Fruit fly (Drosophila melanogaster) whole organism, prepupa: ENCODE results near the gene CG7239.

Experiments used
- Blimp-1 ChIP-seq: fragments of 200-800 bp; sonication (Bioruptor generic); optimal IDR thresholded peaks from 3 replicates; lab custom pipeline; 2017; ENCODE audit warnings: missing biosample characterization, missing genetic modification characterization, mild to moderate bottlenecking, moderate library complexity, missing genetic modification reagents
- CG10631 ChIP-seq: fragments of 200-800 bp; sonication (Bioruptor generic); optimal IDR thresholded peaks from 2 replicates; lab custom pipeline; 2016; ENCODE audit warnings: missing biosample characterization, missing genetic modification characterization
- CG10669 ChIP-seq: fragments of 200-800 bp; sonication (Bioruptor generic); optimal IDR thresholded peaks from 3 replicates; lab custom pipeline; 2018; ENCODE audit warnings: missing biosample characterization, mild to moderate bottlenecking, missing genetic modification characterization, moderate library complexity
- CG11294 ChIP-seq: fragments of 200-800 bp; sonication (Bioruptor generic); IDR thresholded peaks from 2 replicates; pipeline ENCODE4 v1.3.6; 2022; ENCODE audit warnings: missing biosample characterization, missing genetic modification characterization
- CG11762 ChIP-seq: fragments of 200-800 bp; sonication (Bioruptor generic); optimal IDR thresholded peaks from 3 replicates; lab custom pipeline; 2016; ENCODE audit warnings: missing biosample characterization, missing genetic modification characterization; ENCODE audit not compliant: insufficient read depth
- CG11902 ChIP-seq: fragments of 200-800 bp; sonication (Bioruptor generic); optimal IDR thresholded peaks from 3 replicates; lab custom pipeline; 2016; ENCODE audit warnings: missing biosample characterization, missing genetic modification characterization
- CG15336 ChIP-seq: fragments of 200-800 bp; sonication (Bioruptor generic); IDR thresholded peaks from 2 replicates; pipeline ENCODE4 v1.3.6; 2022; ENCODE audit warnings: missing biosample characterization, missing genetic modification characterization
- CG1621 ChIP-seq: fragments of 200-800 bp; sonication (Bioruptor generic); optimal IDR thresholded peaks from 3 replicates; lab custom pipeline; 2018; ENCODE audit warnings: missing biosample characterization, mild to moderate bottlenecking, missing genetic modification characterization
- CG16779 ChIP-seq: fragments of 200-800 bp; sonication (Bioruptor generic); optimal IDR thresholded peaks from 3 replicates; lab custom pipeline; 2017; ENCODE audit warnings: missing biosample characterization, mild to moderate bottlenecking, missing genetic modification characterization
- CG3032 ChIP-seq: fragments of 200-800 bp; optimal IDR thresholded peaks from 2 replicates; lab custom pipeline; 2019; ENCODE audit warnings: missing biosample characterization, mild to moderate bottlenecking, missing genetic modification characterization, moderate library complexity
- CG31627 ChIP-seq: fragments of 200-800 bp; sonication (Bioruptor generic); optimal IDR thresholded peaks from 3 replicates; lab custom pipeline; 2016; ENCODE audit warnings: missing biosample characterization, missing genetic modification characterization
- CG34406 ChIP-seq: fragments of 200-800 bp; sonication (Bioruptor generic); optimal IDR thresholded peaks from 3 replicates; lab custom pipeline; 2016; ENCODE audit warnings: missing biosample characterization, missing genetic modification characterization
- CG3919 ChIP-seq: fragments of 200-800 bp; sonication (Bioruptor generic); optimal IDR thresholded peaks from 3 replicates; lab custom pipeline; 2016; ENCODE audit warnings: missing biosample characterization, missing genetic modification characterization
- CG6163 ChIP-seq: fragments of 200-800 bp; sonication (Bioruptor generic); IDR thresholded peaks from 3 replicates; pipeline ENCODE4 v1.3.6; 2022; ENCODE audit warnings: missing biosample characterization, missing genetic modification characterization
- CG6276 ChIP-seq: fragments of 200-800 bp; sonication (Bioruptor generic); optimal IDR thresholded peaks from 2 replicates; lab custom pipeline; 2017; ENCODE audit warnings: missing biosample characterization, mild to moderate bottlenecking, missing genetic modification characterization
- CG6792 ChIP-seq: fragments of 200-800 bp; sonication (Bioruptor generic); optimal IDR thresholded peaks from 3 replicates; lab custom pipeline; 2016; ENCODE audit warnings: missing biosample characterization, missing genetic modification characterization
- CG6808 ChIP-seq: fragments of 200-800 bp; sonication (Bioruptor generic); optimal IDR thresholded peaks from 3 replicates; lab custom pipeline; 2017; ENCODE audit warnings: missing biosample characterization, missing genetic modification characterization, mild to moderate bottlenecking, moderate library complexity, missing genetic modification reagents
- CG6854 ChIP-seq: fragments of 200-800 bp; sonication (Bioruptor generic); optimal IDR thresholded peaks from 2 replicates; lab custom pipeline; 2017; ENCODE audit warnings: missing biosample characterization, mild to moderate bottlenecking, missing genetic modification characterization
- CG7368 ChIP-seq: fragments of 200-800 bp; sonication (Bioruptor generic); optimal IDR thresholded peaks from 3 replicates; lab custom pipeline; 2016; ENCODE audit warnings: missing biosample characterization, missing genetic modification characterization
- CG8119 ChIP-seq: fragments of 200-800 bp; sonication (Bioruptor generic); IDR thresholded peaks from 3 replicates; pipeline ENCODE4 v1.3.6; 2022; ENCODE audit warnings: missing biosample characterization, missing genetic modification characterization
- CG8319 ChIP-seq: fragments of 200-800 bp; sonication (Bioruptor generic); optimal IDR thresholded peaks from 3 replicates; lab custom pipeline; 2016; ENCODE audit warnings: missing biosample characterization, missing genetic modification characterization
- CG8632 ChIP-seq: fragments of 200-800 bp; sonication (Bioruptor generic); optimal IDR thresholded peaks from 3 replicates; lab custom pipeline; 2016; ENCODE audit warnings: missing biosample characterization, missing genetic modification characterization
- CG9139 ChIP-seq: fragments of 200-800 bp; sonication (Bioruptor generic); optimal IDR thresholded peaks from 3 replicates; lab custom pipeline; 2017; ENCODE audit warnings: missing biosample characterization, mild to moderate bottlenecking, missing genetic modification characterization
- Eip75B ChIP-seq: fragments of 200-800 bp; sonication (Bioruptor generic); optimal IDR thresholded peaks from 3 replicates; lab custom pipeline; 2016; ENCODE audit warnings: missing biosample characterization, missing genetic modification characterization
- Eip78C ChIP-seq: fragments of 200-800 bp; sonication (Bioruptor generic); peaks from one replicate; lab custom pipeline; 2016; ENCODE audit warnings: missing biosample characterization, missing genetic modification characterization
- Eip93F ChIP-seq: fragments of 200-800 bp; sonication (Bioruptor generic); optimal IDR thresholded peaks from 2 replicates; lab custom pipeline; 2016; ENCODE audit warnings: missing biosample characterization, mild to moderate bottlenecking, missing genetic modification characterization
- Ets96B ChIP-seq: fragments of 200-800 bp; optimal IDR thresholded peaks from 2 replicates; lab custom pipeline; 2019; ENCODE audit warnings: missing biosample characterization, mild to moderate bottlenecking, missing genetic modification characterization, moderate library complexity
- Gug ChIP-seq: fragments of 200-800 bp; sonication (Bioruptor generic); IDR thresholded peaks from 2 replicates; pipeline ENCODE4 v1.3.6; 2022; ENCODE audit warnings: missing biosample characterization, missing genetic modification characterization
- Hr38 ChIP-seq: sonication (Bioruptor generic); optimal IDR thresholded peaks from 2 replicates; lab custom pipeline; 2016; ENCODE audit warnings: missing biosample characterization, missing genetic modification characterization
- Hr39 ChIP-seq: fragments of 200-800 bp; sonication (Bioruptor generic); optimal IDR thresholded peaks from 2 replicates; lab custom pipeline; 2016; ENCODE audit warnings: missing biosample characterization, missing genetic modification characterization
- Hr4 ChIP-seq: fragments of 200-800 bp; sonication (Bioruptor generic); optimal IDR thresholded peaks from 3 replicates; lab custom pipeline; 2016; ENCODE audit warnings: missing biosample characterization, missing genetic modification characterization
- Lpt ChIP-seq: fragments of 200-800 bp; sonication (Bioruptor generic); optimal IDR thresholded peaks from 3 replicates; lab custom pipeline; 2016; ENCODE audit warnings: missing biosample characterization, missing genetic modification characterization
- OdsH ChIP-seq: fragments of 200-800 bp; sonication (Bioruptor generic); optimal IDR thresholded peaks from 3 replicates; lab custom pipeline; 2016; ENCODE audit warnings: missing biosample characterization, missing genetic modification characterization
- Smox ChIP-seq: fragments of 200-800 bp; sonication (Bioruptor generic); optimal IDR thresholded peaks from 3 replicates; lab custom pipeline; 2016; ENCODE audit warnings: missing biosample characterization, missing genetic modification characterization
- Sox102F ChIP-seq: fragments of 200-800 bp; sonication (Bioruptor generic); optimal IDR thresholded peaks from 2 replicates; lab custom pipeline; 2016; ENCODE audit warnings: missing biosample characterization, mild to moderate bottlenecking, missing genetic modification characterization
- Sox14 ChIP-seq: fragments of 200-800 bp; sonication (Bioruptor generic); optimal IDR thresholded peaks from 3 replicates; lab custom pipeline; 2016; ENCODE audit warnings: missing biosample characterization, missing genetic modification characterization
- Sox15 ChIP-seq: fragments of 200-800 bp; sonication (Bioruptor generic); optimal IDR thresholded peaks from 3 replicates; lab custom pipeline; 2016; ENCODE audit warnings: missing biosample characterization, missing genetic modification characterization
- acj6 ChIP-seq: fragments of 200-800 bp; sonication (Bioruptor generic); optimal IDR thresholded peaks from 3 replicates; lab custom pipeline; 2016; ENCODE audit warnings: missing biosample characterization, missing genetic modification characterization
- dac ChIP-seq: fragments of 200-800 bp; sonication (Bioruptor generic); optimal IDR thresholded peaks from 2 replicates; lab custom pipeline; 2017; ENCODE audit warnings: missing biosample characterization, mild to moderate bottlenecking, missing genetic modification characterization
- dsx ChIP-seq: fragments of 200-800 bp; optimal IDR thresholded peaks from 3 replicates; lab custom pipeline; 2019; ENCODE audit warnings: missing biosample characterization, mild to moderate bottlenecking, missing genetic modification characterization, moderate library complexity; ENCODE audit not compliant: poor library complexity, severe bottlenecking
- eg ChIP-seq: fragments of 200-800 bp; sonication (Bioruptor generic); IDR thresholded peaks from 3 replicates; pipeline ENCODE4 v1.3.6; 2022; ENCODE audit warnings: missing biosample characterization, missing genetic modification characterization
- fd59A ChIP-seq: fragments of 200-800 bp; sonication (Bioruptor generic); optimal IDR thresholded peaks from 2 replicates; lab custom pipeline; 2017; ENCODE audit warnings: missing biosample characterization, mild to moderate bottlenecking, missing genetic modification characterization, missing genetic modification reagents
- fd85E ChIP-seq: fragments of 200-800 bp; sonication (Bioruptor generic); optimal IDR thresholded peaks from 3 replicates; lab custom pipeline; 2016; ENCODE audit warnings: missing biosample characterization, missing genetic modification characterization
- lz ChIP-seq: fragments of 200-800 bp; sonication (Bioruptor generic); optimal IDR thresholded peaks from 3 replicates; lab custom pipeline; 2016; ENCODE audit warnings: missing biosample characterization, missing genetic modification characterization
- net ChIP-seq: fragments of 200-800 bp; sonication (Bioruptor generic); optimal IDR thresholded peaks from 3 replicates; lab custom pipeline; 2016; ENCODE audit warnings: missing biosample characterization, missing genetic modification characterization
- pdm3 ChIP-seq: fragments of 200-800 bp; sonication (Bioruptor generic); optimal IDR thresholded peaks from 3 replicates; lab custom pipeline; 2016; ENCODE audit warnings: missing biosample characterization, missing genetic modification characterization
- salr ChIP-seq, 2 experiments: fragments of 200-800 bp; sonication (Bioruptor generic); optimal IDR thresholded peaks; 3 replicates each; lab custom pipeline; 2016 to 2018; ENCODE audit warnings: missing biosample characterization in 2 of 2, missing genetic modification characterization in 2 of 2, mild to moderate bottlenecking in 1 of 2
- ss ChIP-seq, 2 experiments: fragments of 200-800 bp; sonication (Bioruptor generic); optimal IDR thresholded peaks; 2 replicates in 1 of 2; 3 replicates in 1 of 2; lab custom pipeline; 2017 to 2018; ENCODE audit warnings: mild to moderate bottlenecking in 2 of 2, missing biosample characterization in 2 of 2, missing genetic modification characterization in 2 of 2, moderate library complexity in 1 of 2
- topi ChIP-seq: fragments of 200-800 bp; sonication (Bioruptor generic); optimal IDR thresholded peaks from 3 replicates; lab custom pipeline; 2016; ENCODE audit warnings: missing biosample characterization, missing genetic modification characterization
- vri ChIP-seq: fragments of 200-800 bp; sonication (Bioruptor generic); optimal IDR thresholded peaks from 3 replicates; lab custom pipeline; 2016; ENCODE audit warnings: missing biosample characterization, mild to moderate bottlenecking, missing genetic modification characterization

The CG7239 gene

dm6 chr2L:5772262-5772661 lies 29.8 kb upstream of the CG7239 start:
- TF ChIP-seq CG3919 (GFP tag; lab: Kevin White, UChicago), result no peak
- peak; percentile 34 for TF ChIP-seq Eip78C (GFP tag; lab: Kevin White, UChicago)
- no peak for TF ChIP-seq CG11762 (GFP tag; lab: Kevin White, UChicago)
- no peak for TF ChIP-seq CG8319 (GFP tag; lab: Kevin White, UChicago)
- TF ChIP-seq Sox14 (GFP tag; lab: Kevin White, UChicago), result no peak
- no peak for TF ChIP-seq lz (GFP tag; lab: Kevin White, UChicago)
- TF ChIP-seq Smox, result no peak

dm6 chr2L:5778157-5778556 lies 23.9 kb upstream of the CG7239 start:
- TF ChIP-seq fd85E, result no peak
- no peak for TF ChIP-seq Eip93F
- TF ChIP-seq CG9139 (GFP tag; lab: Kevin White, UChicago), result no peak
- TF ChIP-seq Sox15 (GFP tag; lab: Kevin White, UChicago), result no peak
- no peak for TF ChIP-seq CG11902 (GFP tag; lab: Kevin White, UChicago)
- TF ChIP-seq CG11294 (GFP tag; lab: Robert Waterston, UW), result no peak
- TF ChIP-seq CG11762 (GFP tag; lab: Kevin White, UChicago), result no peak
- TF ChIP-seq CG6276 (GFP tag; lab: Kevin White, UChicago), result no peak
- TF ChIP-seq CG15336 (GFP tag; lab: Robert Waterston, UW), result no peak; the same call in 1 of the 2 replicates
- TF ChIP-seq ss (GFP tag; optimal IDR thresholded peaks at IDR 0.05; lab: Kevin White, UChicago), result peak in 1 of 2 experiments; percentile 29
- TF ChIP-seq CG6163 (GFP tag; lab: Robert Waterston, UW), result no peak
- no peak for TF ChIP-seq CG34406 (GFP tag; lab: Kevin White, UChicago)
- TF ChIP-seq CG3032 (tag; lab: Kevin White, UChicago), result no peak
- TF ChIP-seq CG10631 (GFP tag; lab: Kevin White, UChicago), result peak; percentile 2
- no peak for TF ChIP-seq Blimp-1 (GFP tag; lab: Kevin White, UChicago)
- peak in 1 of 2 experiments; percentile 21 for TF ChIP-seq salr (GFP tag; optimal IDR thresholded peaks at IDR 0.05; lab: Kevin White, UChicago)
- no peak for TF ChIP-seq Gug (GFP tag; lab: Robert Waterston, UW)
- TF ChIP-seq vri (GFP tag; lab: Kevin White, UChicago), result no peak
- TF ChIP-seq fd59A (GFP tag; lab: Kevin White, UChicago), result no peak
- peak; percentile 16 for TF ChIP-seq CG3919 (GFP tag; lab: Kevin White, UChicago)
- TF ChIP-seq CG1621 (tag; lab: Kevin White, UChicago), result peak; percentile 6
- TF ChIP-seq net (GFP tag; lab: Kevin White, UChicago), result peak; percentile 29
- TF ChIP-seq CG16779 (tag; lab: Kevin White, UChicago), result no peak
- peak; percentile 41 for TF ChIP-seq CG10669 (GFP tag; lab: Kevin White, UChicago)
- TF ChIP-seq CG6854 (GFP tag; lab: Kevin White, UChicago), result no peak
- TF ChIP-seq Sox102F (GFP tag; lab: Kevin White, UChicago), result peak; percentile 2
- TF ChIP-seq Eip75B (GFP tag; lab: Kevin White, UChicago), result peak; percentile 27
- peak; percentile 32 for TF ChIP-seq Hr39 (GFP tag; lab: Kevin White, UChicago)
- no peak for TF ChIP-seq eg
- peak; percentile 60 for TF ChIP-seq Eip78C (GFP tag; lab: Kevin White, UChicago)
- peak; percentile 20 for TF ChIP-seq acj6 (GFP tag; lab: Kevin White, UChicago)
- TF ChIP-seq Ets96B (tag; lab: Kevin White, UChicago), result peak; percentile 27
- TF ChIP-seq CG6808 (GFP tag; lab: Kevin White, UChicago), result no peak
- no peak for TF ChIP-seq Hr38 (GFP tag; lab: Kevin White, UChicago)
- TF ChIP-seq CG8119, result no peak
- TF ChIP-seq topi (GFP tag; lab: Kevin White, UChicago), result peak; percentile 28
- no peak for TF ChIP-seq CG8319 (GFP tag; lab: Kevin White, UChicago)
- peak; percentile 23 for TF ChIP-seq OdsH (GFP tag; lab: Kevin White, UChicago)
- TF ChIP-seq pdm3, result peak; percentile 21
- TF ChIP-seq CG8632 (GFP tag; lab: Kevin White, UChicago), result no peak
- peak; percentile 21 for TF ChIP-seq CG6792 (GFP tag; lab: Kevin White, UChicago)
- peak; percentile 7 for TF ChIP-seq lz (GFP tag; lab: Kevin White, UChicago)
- no peak for TF ChIP-seq CG7368
- peak; percentile 15 for TF ChIP-seq dsx (GFP tag; lab: Kevin White, UChicago)
- TF ChIP-seq Lpt (GFP tag; lab: Kevin White, UChicago), result no peak
- TF ChIP-seq Hr4 (GFP tag; lab: Kevin White, UChicago), result peak; percentile 33
- peak; percentile 14 for TF ChIP-seq CG31627 (GFP tag; lab: Kevin White, UChicago)
- no peak for TF ChIP-seq dac (GFP tag; lab: Kevin White, UChicago)
